Worm (Caenorhabditis elegans): ENCODE results near the gene K02E2.6.

DNA sequence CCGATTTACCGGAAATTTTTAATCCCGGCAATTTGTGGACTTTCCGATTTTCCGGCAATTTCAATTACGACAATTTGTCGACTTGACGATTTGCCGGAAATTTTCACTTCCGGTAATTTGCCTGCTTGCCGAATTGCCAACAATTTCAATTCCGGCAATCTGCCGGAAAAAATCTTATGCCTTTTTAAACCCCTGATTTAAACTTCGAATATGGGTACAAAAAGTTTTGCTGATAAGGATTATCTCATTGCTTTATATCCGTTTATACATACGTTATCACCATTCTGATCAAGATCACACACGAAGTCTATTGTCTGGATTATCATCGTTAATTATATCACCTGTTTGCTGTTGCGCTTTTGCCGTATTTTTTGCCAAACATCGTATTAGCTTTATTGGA, 23.9 kb upstream of the K02E2.6 start, which contains the start of gene grd-11:
- TF ChIP-seq snpc-4 (tag; optimal IDR thresholded peaks at IDR 0.05), result no peak
- TF ChIP-seq lin-39 (tag; optimal IDR thresholded peaks at IDR 0.05), result no peak
- TF ChIP-seq R02D3.7 (tag; optimal IDR thresholded peaks at IDR 0.05), result no peak
- TF ChIP-seq egl-27 (tag; optimal IDR thresholded peaks at IDR 0.05), result no peak
- TF ChIP-seq skn-1 (tag; optimal IDR thresholded peaks at IDR 0.05), result no peak
- TF ChIP-seq elt-3 (tag; optimal IDR thresholded peaks at IDR 0.05), result no peak
